Worm (Caenorhabditis elegans): ENCODE data around the gene usp-14.

The usp-14 gene

DNA sequence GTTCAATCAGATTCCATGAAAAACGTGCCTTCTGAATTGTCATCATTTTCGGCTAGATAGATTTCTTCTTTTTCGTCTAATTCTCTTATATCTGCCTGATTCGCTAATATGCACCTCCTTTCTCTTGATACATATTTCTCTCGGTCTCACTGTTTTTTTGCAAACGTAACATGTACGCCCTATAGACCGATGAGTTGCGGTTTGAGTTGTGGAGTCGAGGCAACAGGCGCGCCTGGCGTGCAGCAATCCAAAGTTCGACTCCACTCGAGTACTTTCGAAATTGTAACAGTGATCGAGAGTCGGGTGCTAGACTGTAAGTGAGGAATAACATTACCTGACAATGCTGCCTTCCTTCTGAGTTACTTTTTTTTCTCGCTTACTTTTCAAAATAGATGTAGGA, 8.3 kb upstream of the usp-14 start (continued):
- TF ChIP-seq ceh-58 (GFP tag; IDR thresholded peaks at IDR 0.05) (0 out of 2 replicates have a peak, but pooled peaks have one; percentile 75), Y95B8A.8 (GFP tag; IDR thresholded peaks at IDR 0.05) (peak; percentile 77; the same call in 1 of the 2 replicates), ztf-28 (GFP tag; IDR thresholded peaks at IDR 0.05) (peak; percentile 63; the same call in 1 of the 2 replicates), lsy-27 (tag; optimal IDR thresholded peaks at IDR 0.05; ENCODE audit: borderline replicate concordance, insufficient read depth) (peak; percentile 58), fkh-3 (tag; optimal IDR thresholded peaks at IDR 0.05) (peak; percentile 94), D2030.7 (GFP tag; IDR thresholded peaks at IDR 0.05) (peak; percentile 84), sptf-2 (GFP tag; optimal IDR thresholded peaks at IDR 0.05) (peak; percentile 86), pbrm-1 (GFP tag; IDR thresholded peaks at IDR 0.05) (peak; percentile 72; the same call in 1 of the 2 replicates), lag-1 (GFP tag; IDR thresholded peaks at IDR 0.05) (no peak), efl-1 (GFP tag; optimal IDR thresholded peaks at IDR 0.05) (peak; percentile 9), ets-4 (GFP tag; optimal IDR thresholded peaks at IDR 0.05) (peak; percentile 64), Y56A3A.18 (GFP tag; IDR thresholded peaks at IDR 0.05) (peak; percentile 96), attf-6 (GFP tag; IDR thresholded peaks at IDR 0.05) (0 out of 2 replicates have a peak, but pooled peaks have one; percentile 66), snpc-1.1 (tag; optimal IDR thresholded peaks at IDR 0.05; ENCODE audit: insufficient read depth) (peak; percentile 86), ceh-40 (GFP tag; IDR thresholded peaks at IDR 0.05) (peak; percentile 85), F33H1.4 (GFP tag; IDR thresholded peaks at IDR 0.05) (peak; percentile 54), ccch-3 (GFP tag; optimal IDR thresholded peaks at IDR 0.05) (no peak), zim-3 (tag; optimal IDR thresholded peaks at IDR 0.05) (peak; percentile 96), akir-1 (GFP tag; optimal IDR thresholded peaks at IDR 0.05) (peak; percentile 88), snpc-3.4 (tag; optimal IDR thresholded peaks at IDR 0.05) (peak; percentile 85), ceh-79 (tag; optimal IDR thresholded peaks at IDR 0.05) (peak; percentile 58), attf-3 (GFP tag; conservative IDR thresholded peaks at IDR 0.05) (0 out of 2 replicates have a peak, but pooled peaks have one; percentile 29), Y53F4B.3 (GFP tag; IDR thresholded peaks at IDR 0.05) (no peak; the same call in 1 of the 2 replicates), egl-44 (GFP tag; IDR thresholded peaks at IDR 0.05) (peak; percentile 94), ztf-25 (GFP tag; IDR thresholded peaks at IDR 0.05) (peak; percentile 93), sdz-38 (tag; optimal IDR thresholded peaks at IDR 0.05) (peak; percentile 8), rec-8 (tag; optimal IDR thresholded peaks at IDR 0.05) (peak; percentile 86 to 91), F23B12.7 (tag; optimal IDR thresholded peaks at IDR 0.05; ENCODE audit: insufficient read depth) (peak; percentile 96), somi-1 (GFP tag; optimal IDR thresholded peaks at IDR 0.05) (peak; percentile 83), ceh-27 (GFP tag; optimal IDR thresholded peaks at IDR 0.05) (peak; percentile 90), bed-1 (GFP tag; IDR thresholded peaks at IDR 0.05) (no peak), ztf-18 (tag; optimal IDR thresholded peaks at IDR 0.05) (peak; percentile 87), zfh-2 (GFP tag; conservative IDR thresholded peaks at IDR 0.05) (0 out of 2 replicates have a peak, but pooled peaks have one; percentile 53), nfya-1 (tag; optimal IDR thresholded peaks at IDR 0.05; ENCODE audit: borderline replicate concordance, insufficient read depth) (no peak), F39B2.1 (GFP tag; IDR thresholded peaks at IDR 0.05) (no peak), B0035.1 (tag; optimal IDR thresholded peaks at IDR 0.05) (peak; percentile 59), mcd-1 (GFP tag; IDR thresholded peaks at IDR 0.05) (peak; percentile 71), F55B11.4 (tag; optimal IDR thresholded peaks at IDR 0.05; ENCODE audit: borderline replicate concordance, insufficient read depth) (peak; percentile 48), nhr-90 (tag; optimal IDR thresholded peaks at IDR 0.05) (peak; percentile 97), C17E4.6 (GFP tag; IDR thresholded peaks at IDR 0.05) (0 out of 2 replicates have a peak, but pooled peaks have one; percentile 69), Y53G8AR.9 (GFP tag; conservative IDR thresholded peaks at IDR 0.05) (peak; percentile 84), madf-8 (GFP tag; conservative IDR thresholded peaks at IDR 0.05) (peak; percentile 36; the same call in 1 of the 2 replicates), nhr-27 (tag; optimal IDR thresholded peaks at IDR 0.05) (no peak), unc-62 (GFP tag; optimal IDR thresholded peaks at IDR 0.05) (no peak), nfyb-1 (GFP tag; IDR thresholded peaks at IDR 0.05) (peak; percentile 95), lir-1 (GFP tag; conservative IDR thresholded peaks at IDR 0.05) (peak; percentile 67)

Data from whole organism, young adult.